Worm (Caenorhabditis elegans) whole organism, midembryonic: ENCODE results near the gene sra-29.

Experiments
- T22C8.4 ChIP-seq: fragments of 200-800 bp; sonication (Bioruptor generic); IDR thresholded peaks from 2 replicates; pipeline ENCODE4 v1.3.6; 2022; ENCODE audit warnings: missing genetic modification characterization, missing compliant biosample characterization
- cog-1 ChIP-seq: sonication (generic microtip); optimal IDR thresholded peaks from 2 replicates; lab custom pipeline; 2016; ENCODE audit warnings: missing genetic modification characterization, missing compliant biosample characterization
- flt-1 ChIP-seq: fragments of 200-800 bp; sonication (Bioruptor generic); IDR thresholded peaks from 2 replicates; pipeline ENCODE4 v1.3.6; 2022; ENCODE audit warnings: missing genetic modification characterization, missing compliant biosample characterization
- klf-2 ChIP-seq: fragments of 200-800 bp; sonication (Bioruptor generic); conservative IDR thresholded peaks from 2 replicates; pipeline ENCODE4 v1.3.6; 2022; ENCODE audit warnings: missing genetic modification reagents, missing genetic modification characterization, missing compliant biosample characterization
- med-1 ChIP-seq: sonication (generic microtip); optimal IDR thresholded peaks from 2 replicates; lab custom pipeline; 2017; ENCODE audit warnings: missing genetic modification characterization, mild to moderate bottlenecking, missing compliant biosample characterization, antibody characterized with exemption, missing genetic modification reagents; ENCODE audit not compliant: insufficient read depth
- ref-1 ChIP-seq: fragments of 200-800 bp; sonication (Bioruptor generic); conservative IDR thresholded peaks from 2 replicates; pipeline ENCODE4 v1.3.6; 2022; ENCODE audit warnings: missing genetic modification reagents, missing genetic modification characterization, missing compliant biosample characterization
- tab-1 ChIP-seq: fragments of 200-800 bp; sonication (Bioruptor generic); IDR thresholded peaks from 2 replicates; pipeline ENCODE4 v1.3.6; 2022; ENCODE audit warnings: missing genetic modification characterization, missing compliant biosample characterization
- ztf-23 ChIP-seq: fragments of 200-800 bp; sonication (Bioruptor generic); IDR thresholded peaks from 2 replicates; pipeline ENCODE4 v1.3.6; 2022; ENCODE audit warnings: missing genetic modification reagents, missing genetic modification characterization, missing compliant biosample characterization
- ztf-29 ChIP-seq: fragments of 200-800 bp; sonication (Bioruptor generic); IDR thresholded peaks from 2 replicates; pipeline ENCODE4 v1.3.6; 2022; ENCODE audit warnings: missing genetic modification reagents, missing genetic modification characterization, missing compliant biosample characterization

sra-29 gene

DNA sequence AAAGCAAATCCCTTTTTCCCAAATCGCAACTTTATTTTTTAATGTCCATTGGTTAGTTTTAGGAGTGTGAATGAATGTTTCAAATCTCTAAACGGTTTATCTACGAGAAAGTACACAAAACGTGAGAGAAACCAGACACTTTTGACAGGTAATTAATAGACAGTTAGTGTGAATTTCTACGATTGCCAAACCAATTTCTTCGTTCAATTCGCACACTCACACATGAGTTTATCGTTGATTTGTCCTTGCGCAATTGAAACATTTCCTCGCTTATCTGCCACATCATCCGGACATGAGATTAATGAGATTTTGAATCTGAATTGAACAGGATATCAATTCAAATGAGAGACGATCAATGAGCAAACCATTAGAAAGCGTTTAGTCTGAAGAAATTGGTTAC is 34.7 kb upstream of the sra-29 start:
- TF ChIP-seq klf-2 (GFP tag; lab: Robert Waterston, UW) = no peak
- no peak for TF ChIP-seq ztf-29 (GFP tag; lab: Robert Waterston, UW)
- no peak for TF ChIP-seq flt-1
- no peak for TF ChIP-seq med-1 (GFP tag; lab: Kevin White, UChicago)
- no peak for TF ChIP-seq ztf-23 (GFP tag; lab: Robert Waterston, UW)
- no peak for TF ChIP-seq ref-1 (GFP tag; lab: Robert Waterston, UW)
- TF ChIP-seq T22C8.4 = no peak
- no peak for TF ChIP-seq cog-1
- TF ChIP-seq tab-1 (GFP tag; lab: Robert Waterston, UW) = no peak

DNA sequence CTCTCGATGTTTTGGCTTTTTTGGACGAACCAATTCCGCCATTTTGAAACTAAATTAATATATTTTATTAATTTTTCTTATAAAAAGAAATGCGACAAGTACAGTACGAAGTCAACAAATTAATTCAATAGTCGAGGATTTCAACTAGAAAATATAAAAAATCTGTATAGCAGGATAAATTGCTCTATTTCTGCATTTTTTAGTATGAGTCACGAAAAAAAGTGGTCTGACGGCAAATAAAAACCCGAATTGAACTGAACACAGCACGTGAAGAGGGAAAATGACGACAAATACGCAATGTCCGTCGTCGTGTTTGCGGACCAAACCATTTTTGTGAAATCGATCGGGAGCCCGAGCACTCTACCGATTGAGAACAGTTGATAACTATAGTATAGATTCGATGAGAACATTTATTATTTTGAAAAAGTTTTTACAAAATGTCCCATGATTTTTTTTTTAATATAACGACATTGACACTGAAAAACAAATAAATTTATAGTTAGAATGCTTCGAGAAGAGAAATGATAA is 33.8 kb upstream of the sra-29 start, which contains the start of gene epg-5:
TSS of gene epg-5 (minus strand) at position 51 of the 528 bp plus-strand sequence.
- TF ChIP-seq T22C8.4 (peak; percentile 51; the same call in 1 of the 2 replicates), med-1 (GFP tag; lab: Kevin White, UChicago) (no peak)

DNA sequence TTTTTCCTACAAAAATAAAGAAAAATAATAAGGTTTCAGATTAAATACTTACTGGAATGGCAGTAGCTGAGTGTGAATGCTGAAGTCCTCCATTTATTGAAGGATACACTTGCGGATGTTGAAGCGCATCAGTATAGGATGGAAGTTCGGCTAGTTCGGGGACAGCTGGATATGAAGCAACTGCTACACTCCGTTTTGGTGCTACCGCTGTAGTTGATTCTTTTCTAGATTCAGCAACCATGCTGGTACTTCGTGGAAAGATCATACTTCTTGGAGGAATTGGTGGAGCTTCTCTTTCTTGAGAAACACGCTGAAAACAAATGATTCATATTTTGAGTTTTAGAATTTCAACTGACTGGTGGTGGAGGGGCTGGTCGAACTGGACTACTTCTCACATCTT is 33.1 kb upstream of the sra-29 start:
- no peak for TF ChIP-seq cog-1
- TF ChIP-seq ztf-29 (GFP tag; lab: Robert Waterston, UW) = no peak
- no peak for TF ChIP-seq ref-1 (GFP tag; lab: Robert Waterston, UW)
- no peak for TF ChIP-seq tab-1 (GFP tag; lab: Robert Waterston, UW)
- TF ChIP-seq klf-2 (GFP tag; lab: Robert Waterston, UW) = no peak

DNA sequence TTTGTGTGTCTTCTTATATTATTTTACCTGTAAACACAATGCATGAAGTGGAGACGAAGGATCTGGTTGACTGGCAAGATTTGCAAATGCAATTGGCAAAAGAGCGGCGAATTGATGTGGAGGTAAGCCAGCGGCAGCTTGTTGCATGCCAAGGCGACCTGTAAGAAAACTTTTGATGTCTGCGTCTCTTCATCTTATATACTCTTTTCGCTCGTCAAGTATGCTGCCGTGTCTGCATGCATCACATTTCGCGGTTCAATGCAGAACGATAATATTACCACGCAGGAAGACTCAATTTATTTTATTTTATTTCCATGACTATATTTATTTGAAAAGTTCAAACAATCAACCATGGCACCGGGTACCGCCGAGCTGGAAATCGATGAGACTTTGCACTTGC is 25.4 kb upstream of the sra-29 start, which contains the start of gene vps-33.2:
TSS of gene vps-33.2 (plus strand) at position 244 of the 400 bp plus-strand sequence.
- TF ChIP-seq tab-1 (GFP tag; lab: Robert Waterston, UW) (no peak), med-1 (GFP tag; lab: Kevin White, UChicago) (no peak), ztf-23 (GFP tag; lab: Robert Waterston, UW) (peak; percentile 75)

DNA sequence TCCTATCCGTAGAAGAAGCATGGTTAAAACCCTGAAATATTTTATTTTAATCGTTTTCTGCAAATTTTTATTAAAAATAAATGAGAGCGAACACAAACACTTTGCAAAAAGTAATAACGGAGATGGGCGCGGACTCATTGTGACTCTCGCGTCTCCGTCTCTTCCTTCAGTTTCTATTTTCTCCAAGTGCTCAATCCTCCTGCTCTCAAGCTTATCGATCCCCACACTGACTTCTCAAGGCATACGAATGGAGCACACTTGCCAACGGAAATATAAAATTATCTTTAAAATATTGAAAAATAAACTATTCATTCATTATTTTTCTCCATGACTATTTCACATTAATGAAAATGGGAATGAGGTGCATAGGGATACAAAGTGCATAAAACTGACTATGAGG is 22.5 kb upstream of the sra-29 start, which contains the start of gene dnj-8:
TSS of gene dnj-8 (minus strand) at position 31 of the 400 bp plus-strand sequence.
- TF ChIP-seq ztf-23 (GFP tag; lab: Robert Waterston, UW) = peak; percentile 43; the same call in 1 of the 2 replicates
- no peak for TF ChIP-seq flt-1

- TF ChIP-seq ztf-23 (GFP tag; lab: Robert Waterston, UW) (no peak), med-1 (GFP tag; lab: Kevin White, UChicago) (no peak), ref-1 (GFP tag; lab: Robert Waterston, UW) (no peak), tab-1 (GFP tag; lab: Robert Waterston, UW) (no peak), flt-1 (no peak), ztf-29 (GFP tag; lab: Robert Waterston, UW) (no peak)
Observed at ce11 chrII:6597507-6597906, 22.0 kb upstream of the sra-29 start.

DNA sequence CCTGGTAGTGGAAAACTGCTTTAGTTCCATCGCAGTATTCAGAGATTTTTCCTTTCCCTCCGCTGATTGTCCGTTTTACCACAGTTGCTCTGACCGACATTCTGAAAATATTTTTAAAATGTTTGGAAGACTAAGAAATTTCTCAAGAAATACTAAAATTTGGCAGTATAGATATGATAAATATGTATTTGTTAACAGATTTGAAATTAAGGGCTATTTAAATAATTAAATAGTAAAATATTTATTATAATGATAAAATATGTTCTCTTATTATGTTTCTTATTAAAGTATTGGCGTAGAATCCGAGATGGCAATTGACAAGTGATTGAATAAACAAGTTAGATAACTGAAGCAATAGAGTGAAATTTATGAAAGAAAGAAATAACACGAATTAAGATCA is 18.6 kb upstream of the sra-29 start, which contains the start of gene aipr-1:
TSS of gene aipr-1 (minus strand) at position 101 of the 400 bp plus-strand sequence.
- TF ChIP-seq tab-1 (GFP tag; lab: Robert Waterston, UW) (no peak), med-1 (GFP tag; lab: Kevin White, UChicago) (no peak), klf-2 (GFP tag; lab: Robert Waterston, UW) (no peak), cog-1 (no peak), flt-1 (no peak), ref-1 (GFP tag; lab: Robert Waterston, UW) (no peak), ztf-23 (GFP tag; lab: Robert Waterston, UW) (no peak), T22C8.4 (no peak), ztf-29 (GFP tag; lab: Robert Waterston, UW) (no peak)

ce11 chrII:6592251-6592650 is 16.7 kb upstream of the sra-29 start, which contains the start of gene C56C10.9:
C56C10.9 (minus strand) TSS chrII:6592351.
- TF ChIP-seq flt-1 = no peak
- TF ChIP-seq tab-1 (GFP tag; lab: Robert Waterston, UW) = no peak
- no peak for TF ChIP-seq ref-1 (GFP tag; lab: Robert Waterston, UW)
- TF ChIP-seq T22C8.4 = no peak
- no peak for TF ChIP-seq ztf-29 (GFP tag; lab: Robert Waterston, UW)
- TF ChIP-seq cog-1 = no peak
- TF ChIP-seq ztf-23 (GFP tag; lab: Robert Waterston, UW) = no peak
- no peak for TF ChIP-seq klf-2 (GFP tag; lab: Robert Waterston, UW)
- TF ChIP-seq med-1 (GFP tag; lab: Kevin White, UChicago) = no peak

DNA sequence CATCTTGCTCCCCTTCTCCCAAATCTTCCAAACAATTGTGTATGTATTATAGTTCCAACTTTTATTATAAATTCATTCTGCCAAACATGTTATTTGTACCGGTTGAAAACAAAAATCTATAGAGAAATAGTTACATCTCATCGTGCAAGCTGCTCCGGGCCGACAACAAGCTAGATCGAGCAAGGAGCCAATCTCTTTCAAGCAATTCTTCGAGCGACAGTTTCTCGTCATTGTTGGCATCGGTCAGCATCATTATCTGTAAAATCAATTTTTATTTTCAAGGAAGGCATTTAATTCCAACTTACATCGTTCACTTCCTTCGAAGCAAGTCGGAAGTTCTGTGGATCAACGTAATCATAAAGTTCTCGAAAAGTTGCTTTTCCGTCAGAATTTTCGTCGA is 15.5 kb upstream of the sra-29 start:
- TF ChIP-seq med-1 (GFP tag; lab: Kevin White, UChicago) = no peak
- TF ChIP-seq ref-1 (GFP tag; lab: Robert Waterston, UW) = no peak
- no peak for TF ChIP-seq klf-2 (GFP tag; lab: Robert Waterston, UW)
- no peak for TF ChIP-seq cog-1
- no peak for TF ChIP-seq tab-1 (GFP tag; lab: Robert Waterston, UW)
- TF ChIP-seq ztf-29 (GFP tag; lab: Robert Waterston, UW) = no peak
- no peak for TF ChIP-seq flt-1
- TF ChIP-seq T22C8.4 = no peak
- no peak for TF ChIP-seq ztf-23 (GFP tag; lab: Robert Waterston, UW)

DNA sequence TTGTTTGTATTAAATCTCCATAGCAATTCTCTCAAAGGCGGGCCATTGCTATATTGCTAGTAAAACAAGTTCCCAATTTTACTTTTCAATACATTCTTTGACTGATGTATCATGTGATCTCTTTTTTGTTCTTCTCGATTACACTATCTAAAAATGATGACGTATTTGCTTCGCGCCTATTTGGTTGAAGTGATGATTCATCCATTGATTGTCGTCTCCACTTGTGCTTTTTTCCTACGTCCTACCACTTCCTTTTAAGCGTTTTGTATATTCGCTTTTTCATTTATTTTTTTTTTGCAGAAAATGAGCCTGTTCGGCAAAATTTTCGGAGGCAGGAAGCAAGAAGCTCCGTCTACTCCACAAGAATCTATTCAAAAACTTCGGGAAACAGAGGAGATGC is 13.9 kb upstream of the sra-29 start, which contains the start of gene vps-32.1:
TSS of gene vps-32.1 (plus strand) at position 301 of the 400 bp plus-strand sequence.
- TF ChIP-seq ztf-23 (GFP tag; lab: Robert Waterston, UW) (no peak), ref-1 (GFP tag; lab: Robert Waterston, UW) (no peak), cog-1 (no peak), tab-1 (GFP tag; lab: Robert Waterston, UW) (no peak), med-1 (GFP tag; lab: Kevin White, UChicago) (no peak), klf-2 (GFP tag; lab: Robert Waterston, UW) (no peak), flt-1 (no peak), ztf-29 (GFP tag; lab: Robert Waterston, UW) (no peak), T22C8.4 (no peak)
